Worm (Caenorhabditis elegans): ENCODE data around the gene spig-3.

- TF ChIP-seq zip-5 (tag; optimal IDR thresholded peaks at IDR 0.05), result no peak
- TF ChIP-seq elt-2 (tag; optimal IDR thresholded peaks at IDR 0.05), result no peak
Measured at ce11 chrV:14256813-14257212, 42.7 kb downstream of the spig-3 start, which contains the start of gene sre-8.
